Worm (Caenorhabditis elegans) whole organism, late embryonic: ENCODE results near the gene coq-8.

ENCODE experiments used
- ceh-45 ChIP-seq: fragments of 200-800 bp; sonication (Bioruptor generic); IDR thresholded peaks from 2 replicates; pipeline ENCODE4 v1.3.6; 2022; ENCODE audit warnings: missing genetic modification reagents, missing genetic modification characterization, missing compliant biosample characterization
- che-1 ChIP-seq: sonication (generic microtip); optimal IDR thresholded peaks from 2 replicates; lab custom pipeline; 2016; ENCODE audit warnings: mild to moderate bottlenecking, missing genetic modification characterization, missing compliant biosample characterization
- dve-1 ChIP-seq: sonication (generic microtip); optimal IDR thresholded peaks from 2 replicates; lab custom pipeline; 2017; ENCODE audit warnings: antibody characterized with exemption, mild to moderate bottlenecking, missing genetic modification characterization, missing compliant biosample characterization
- elt-2 ChIP-seq: sonication (generic microtip); optimal IDR thresholded peaks from 2 replicates; lab custom pipeline; 2016; ENCODE audit warnings: missing genetic modification reagents, missing genetic modification characterization, missing compliant biosample characterization
- fax-1 ChIP-seq: sonication (generic microtip); optimal IDR thresholded peaks from 2 replicates; lab custom pipeline; 2016; ENCODE audit warnings: missing genotype, missing genetic modification characterization, missing compliant biosample characterization
- hlh-15 ChIP-seq: sonication (generic microtip); optimal IDR thresholded peaks from 2 replicates; lab custom pipeline; 2016; ENCODE audit warnings: missing genetic modification characterization, missing compliant biosample characterization
- mec-3 ChIP-seq: sonication (generic microtip); optimal IDR thresholded peaks from 2 replicates; lab custom pipeline; 2016; ENCODE audit warnings: borderline replicate concordance, missing genetic modification characterization, missing compliant biosample characterization
- nfya-1 ChIP-seq: sonication (generic microtip); optimal IDR thresholded peaks from 2 replicates; lab custom pipeline; 2017; ENCODE audit warnings: missing genetic modification characterization, mild to moderate bottlenecking, missing compliant biosample characterization, antibody characterized with exemption, moderate library complexity
- nhr-11 ChIP-seq: fragments of 150-350 bp; optimal IDR thresholded peaks from 2 replicates; lab custom pipeline; 2014; ENCODE audit warnings: missing biosample characterization, missing genetic modification characterization
- pag-3 ChIP-seq: sonication (generic microtip); optimal IDR thresholded peaks from 2 replicates; lab custom pipeline; 2016; ENCODE audit warnings: missing compliant biosample characterization, missing genetic modification characterization, borderline replicate concordance

- TF ChIP-seq fax-1 (no peak), elt-2 (tag; lab: Kevin White, UChicago) (no peak), nfya-1 (no peak), nhr-11 (no peak), che-1 (tag; lab: Kevin White, UChicago) (no peak), hlh-15 (tag; lab: Kevin White, UChicago) (no peak), dve-1 (tag; lab: Kevin White, UChicago) (no peak), ceh-45 (no peak), pag-3 (no peak), mec-3 (tag; lab: Kevin White, UChicago) (no peak)
These were observed 32.1 kb downstream of the coq-8 start for ce11 chrIII:4895313-4895712.
